Worm (Caenorhabditis elegans) whole organism, midembryonic: ENCODE measurements around the gene R13D7.2.
A peak's percentile ranks its signal among the peaks of the same experiment; 100 is the strongest.

ENCODE experiments used
- T22C8.4 ChIP-seq: fragments of 200-800 bp; sonication (Bioruptor generic); IDR thresholded peaks from 2 replicates; pipeline ENCODE4 v1.3.6; 2022; ENCODE audit warnings: missing genetic modification characterization, missing compliant biosample characterization
- cog-1 ChIP-seq: sonication (generic microtip); optimal IDR thresholded peaks from 2 replicates; lab custom pipeline; 2016; ENCODE audit warnings: missing genetic modification characterization, missing compliant biosample characterization
- flt-1 ChIP-seq: fragments of 200-800 bp; sonication (Bioruptor generic); IDR thresholded peaks from 2 replicates; pipeline ENCODE4 v1.3.6; 2022; ENCODE audit warnings: missing genetic modification characterization, missing compliant biosample characterization
- klf-2 ChIP-seq: fragments of 200-800 bp; sonication (Bioruptor generic); conservative IDR thresholded peaks from 2 replicates; pipeline ENCODE4 v1.3.6; 2022; ENCODE audit warnings: missing genetic modification reagents, missing genetic modification characterization, missing compliant biosample characterization
- med-1 ChIP-seq: sonication (generic microtip); optimal IDR thresholded peaks from 2 replicates; lab custom pipeline; 2017; ENCODE audit warnings: missing genetic modification characterization, mild to moderate bottlenecking, missing compliant biosample characterization, antibody characterized with exemption, missing genetic modification reagents; ENCODE audit not compliant: insufficient read depth
- ref-1 ChIP-seq: fragments of 200-800 bp; sonication (Bioruptor generic); conservative IDR thresholded peaks from 2 replicates; pipeline ENCODE4 v1.3.6; 2022; ENCODE audit warnings: missing genetic modification reagents, missing genetic modification characterization, missing compliant biosample characterization
- tab-1 ChIP-seq: fragments of 200-800 bp; sonication (Bioruptor generic); IDR thresholded peaks from 2 replicates; pipeline ENCODE4 v1.3.6; 2022; ENCODE audit warnings: missing genetic modification characterization, missing compliant biosample characterization
- ztf-23 ChIP-seq: fragments of 200-800 bp; sonication (Bioruptor generic); IDR thresholded peaks from 2 replicates; pipeline ENCODE4 v1.3.6; 2022; ENCODE audit warnings: missing genetic modification reagents, missing genetic modification characterization, missing compliant biosample characterization
- ztf-29 ChIP-seq: fragments of 200-800 bp; sonication (Bioruptor generic); IDR thresholded peaks from 2 replicates; pipeline ENCODE4 v1.3.6; 2022; ENCODE audit warnings: missing genetic modification reagents, missing genetic modification characterization, missing compliant biosample characterization

The R13D7.2 gene

ce11 chrV:7432441-7433146 lies 22.9 kb downstream of the R13D7.2 start:
- no peak for TF ChIP-seq cog-1
- TF ChIP-seq T22C8.4: no peak
- TF ChIP-seq med-1 (GFP tag; lab: Kevin White, UChicago): no peak
- no peak for TF ChIP-seq ref-1 (GFP tag; lab: Robert Waterston, UW)
- TF ChIP-seq klf-2: no peak
- no peak for TF ChIP-seq ztf-29 (GFP tag; lab: Robert Waterston, UW)
- no peak for TF ChIP-seq flt-1
- TF ChIP-seq tab-1 (GFP tag; lab: Robert Waterston, UW): no peak
- TF ChIP-seq ztf-23 (GFP tag; lab: Robert Waterston, UW): no peak

ce11 chrV:7434805-7435363 lies 25.2 kb downstream of the R13D7.2 start:
- TF ChIP-seq med-1 (GFP tag; lab: Kevin White, UChicago) (no peak), ztf-29 (GFP tag; lab: Robert Waterston, UW) (no peak), ztf-23 (GFP tag; lab: Robert Waterston, UW) (no peak), ref-1 (GFP tag; lab: Robert Waterston, UW) (no peak), flt-1 (no peak), klf-2 (no peak), cog-1 (no peak), tab-1 (GFP tag; lab: Robert Waterston, UW) (no peak), T22C8.4 (no peak)

ce11 chrV:7435376-7436204 lies 25.9 kb downstream of the R13D7.2 start, which contains the start of the genes ddo-2 and F25E5.8:
TSS of gene ddo-2 (minus strand) at chrV:7435705.
TSS of gene F25E5.8 (plus strand) at chrV:7435930.
- no peak for TF ChIP-seq ztf-23 (GFP tag; lab: Robert Waterston, UW)
- no peak for TF ChIP-seq klf-2
- no peak for TF ChIP-seq ref-1 (GFP tag; lab: Robert Waterston, UW)
- TF ChIP-seq flt-1: no peak
- TF ChIP-seq ztf-29 (GFP tag; lab: Robert Waterston, UW): no peak
- TF ChIP-seq cog-1: no peak
- no peak for TF ChIP-seq T22C8.4
- TF ChIP-seq med-1 (GFP tag; lab: Kevin White, UChicago): no peak
- no peak for TF ChIP-seq tab-1 (GFP tag; lab: Robert Waterston, UW)

ce11 chrV:7436509-7436908 lies 26.8 kb downstream of the R13D7.2 start:
- TF ChIP-seq cog-1 (no peak), ref-1 (GFP tag; lab: Robert Waterston, UW) (no peak), ztf-29 (GFP tag; lab: Robert Waterston, UW) (no peak), med-1 (GFP tag; lab: Kevin White, UChicago) (no peak), flt-1 (no peak), klf-2 (no peak), tab-1 (GFP tag; lab: Robert Waterston, UW) (no peak), ztf-23 (GFP tag; lab: Robert Waterston, UW) (no peak), T22C8.4 (no peak)

- TF ChIP-seq med-1 (GFP tag; lab: Kevin White, UChicago): no peak
- no peak for TF ChIP-seq ref-1 (GFP tag; lab: Robert Waterston, UW)
- no peak for TF ChIP-seq cog-1
- no peak for TF ChIP-seq ztf-23 (GFP tag; lab: Robert Waterston, UW)
- no peak for TF ChIP-seq tab-1 (GFP tag; lab: Robert Waterston, UW)
- TF ChIP-seq flt-1: no peak
- no peak for TF ChIP-seq T22C8.4
- TF ChIP-seq klf-2: no peak
- TF ChIP-seq ztf-29 (GFP tag; lab: Robert Waterston, UW): no peak
Observed at ce11 chrV:7436911-7437310, 27.2 kb downstream of the R13D7.2 start.

ce11 chrV:7437538-7437937 lies 27.8 kb downstream of the R13D7.2 start, which contains the start of gene F25E5.9:
TSS of gene F25E5.9 (minus strand) at chrV:7437919.
- TF ChIP-seq ref-1 (GFP tag; lab: Robert Waterston, UW) (no peak), ztf-29 (GFP tag; lab: Robert Waterston, UW) (no peak), klf-2 (no peak), ztf-23 (GFP tag; lab: Robert Waterston, UW) (no peak), cog-1 (no peak), flt-1 (no peak), tab-1 (GFP tag; lab: Robert Waterston, UW) (no peak), T22C8.4 (no peak), med-1 (GFP tag; lab: Kevin White, UChicago) (no peak)

ce11 chrV:7437985-7438384 lies 28.3 kb downstream of the R13D7.2 start, which contains the start of gene F25E5.16:
TSS of gene F25E5.16 (plus strand) at chrV:7438285.
- TF ChIP-seq klf-2 (no peak), cog-1 (no peak), T22C8.4 (no peak), ztf-29 (GFP tag; lab: Robert Waterston, UW) (no peak), flt-1 (no peak), ztf-23 (GFP tag; lab: Robert Waterston, UW) (no peak), tab-1 (GFP tag; lab: Robert Waterston, UW) (no peak), ref-1 (GFP tag; lab: Robert Waterston, UW) (no peak), med-1 (GFP tag; lab: Kevin White, UChicago) (no peak)

ce11 chrV:7439807-7440206 lies 30.1 kb downstream of the R13D7.2 start, which contains the start of gene try-13:
TSS of gene try-13 (plus strand) at chrV:7440107.
- TF ChIP-seq ztf-23 (GFP tag; lab: Robert Waterston, UW): no peak
- no peak for TF ChIP-seq klf-2
- TF ChIP-seq tab-1 (GFP tag; lab: Robert Waterston, UW): no peak

- TF ChIP-seq ztf-29 (GFP tag; lab: Robert Waterston, UW) (peak; percentile 39; the same call in 1 of the 2 replicates), ztf-23 (GFP tag; lab: Robert Waterston, UW) (peak; percentile 79; the same call in 1 of the 2 replicates), ref-1 (GFP tag; lab: Robert Waterston, UW) (peak; percentile 46; the same call in 1 of the 2 replicates), klf-2 (peak; percentile 79), flt-1 (0 out of 2 replicates have a peak, but pooled peaks have one; percentile 27)
Observed at ce11 chrV:7443480-7443879, 33.8 kb downstream of the R13D7.2 start.
